Worm (Caenorhabditis elegans) whole organism, L1 larva: ENCODE data around the gene K08E5.5.

Experiments
- C04F5.9 ChIP-seq: sonication (generic microtip); optimal IDR thresholded peaks from 2 replicates; lab custom pipeline; 2016; ENCODE audit warnings: missing genetic modification characterization, missing compliant biosample characterization
- F16B12.6 ChIP-seq: fragments of 150-350 bp; optimal IDR thresholded peaks from 2 replicates; lab custom pipeline; 2014; ENCODE audit warnings: missing biosample characterization, missing genetic modification characterization
- Y116A8C.19 ChIP-seq: sonication (generic microtip); optimal IDR thresholded peaks from 2 replicates; lab custom pipeline; 2016; ENCODE audit warnings: missing compliant biosample characterization, missing genetic modification characterization, borderline replicate concordance
- alr-1 ChIP-seq: fragments of 200-800 bp; sonication (Bioruptor generic); optimal IDR thresholded peaks from 2 replicates; lab custom pipeline; 2018; ENCODE audit warnings: borderline replicate concordance, mild to moderate bottlenecking, missing genetic modification characterization, missing compliant biosample characterization
- ama-1 ChIP-seq: fragments of 150-350 bp; optimal IDR thresholded peaks from 2 replicates; lab custom pipeline; 2014
- blmp-1 ChIP-seq: fragments of 150-350 bp; optimal IDR thresholded peaks from 2 replicates; lab custom pipeline; 2014; ENCODE audit warnings: missing biosample characterization, missing genetic modification characterization
- ceh-8 ChIP-seq: fragments of 200-800 bp; sonication (Bioruptor generic); optimal IDR thresholded peaks from 2 replicates; lab custom pipeline; 2018; ENCODE audit warnings: mild to moderate bottlenecking, missing genetic modification characterization, moderate library complexity, missing compliant biosample characterization
- ceh-82 ChIP-seq, 3 experiments: fragments of 150-350 bp in 1 of 3; sonication (generic microtip) in 2 of 3; optimal IDR thresholded peaks; 2 replicates each; lab custom pipeline; 2014 to 2017; ENCODE audit warnings: missing biosample characterization in 3 of 3, missing genetic modification characterization in 3 of 3
- ceh-90 ChIP-seq: sonication (generic microtip); optimal IDR thresholded peaks from 2 replicates; lab custom pipeline; 2016; ENCODE audit warnings: missing genetic modification characterization, missing compliant biosample characterization
- dpl-1 ChIP-seq, 3 experiments: fragments of 150-350 bp in 2 of 3; sonication (generic microtip) in 1 of 3; optimal IDR thresholded peaks; 2 replicates each; lab custom pipeline; 2014 to 2017; ENCODE audit warnings: missing biosample characterization in 3 of 3, missing genetic modification characterization in 3 of 3, missing genetic modification reagents in 3 of 3
- dsc-1 ChIP-seq: sonication (generic microtip); optimal IDR thresholded peaks from 2 replicates; lab custom pipeline; 2016; ENCODE audit warnings: mild to moderate bottlenecking, missing genetic modification characterization, missing compliant biosample characterization
- efl-1 ChIP-seq, 4 experiments: fragments of 150-350 bp; optimal IDR thresholded peaks in 3 of 4; peaks in 1 of 4; 1 replicate in 1 of 4; 2 replicates in 3 of 4; lab custom pipeline; 2014; ENCODE audit warnings: missing biosample characterization in 2 of 4, missing genetic modification characterization in 2 of 4, missing genetic modification reagents in 2 of 4
- egl-13 ChIP-seq: sonication (generic microtip); optimal IDR thresholded peaks from 2 replicates; lab custom pipeline; 2016; ENCODE audit warnings: missing genotype, missing genetic modification reagents, missing genetic modification characterization, missing compliant biosample characterization
- egl-27 ChIP-seq, 2 experiments: fragments of 150-350 bp in 1 of 2; sonication (generic microtip); optimal IDR thresholded peaks; 3 replicates each; lab custom pipeline; 2017 to 2018; ENCODE audit warnings: missing biosample characterization in 2 of 2, missing genetic modification characterization in 2 of 2, missing genetic modification reagents in 2 of 2
- elt-2 ChIP-seq: sonication (generic microtip); optimal IDR thresholded peaks from 2 replicates; lab custom pipeline; 2016; ENCODE audit warnings: missing genetic modification characterization, mild to moderate bottlenecking, inconsistent platforms, missing compliant biosample characterization, missing genetic modification reagents
- ets-5 ChIP-seq: fragments of 200-800 bp; sonication (Bioruptor generic); IDR thresholded peaks from 2 replicates; pipeline ENCODE4 v1.3.6; 2022; ENCODE audit warnings: missing genetic modification characterization, missing compliant biosample characterization
- fkh-4 ChIP-seq: sonication (generic microtip); optimal IDR thresholded peaks from 2 replicates; lab custom pipeline; 2016; ENCODE audit warnings: missing compliant biosample characterization, missing genetic modification characterization, borderline replicate concordance
- fos-1 ChIP-seq: fragments of 150-350 bp; optimal IDR thresholded peaks from 2 replicates; lab custom pipeline; 2014; ENCODE audit warnings: missing biosample characterization, missing genetic modification characterization
- hlh-4 ChIP-seq: sonication (generic microtip); optimal IDR thresholded peaks from 2 replicates; lab custom pipeline; 2016; ENCODE audit warnings: mild to moderate bottlenecking, missing genetic modification characterization, missing compliant biosample characterization
- jun-1 ChIP-seq: fragments of 150-350 bp; optimal IDR thresholded peaks from 2 replicates; lab custom pipeline; 2014; ENCODE audit warnings: missing biosample characterization, missing genetic modification reagents, missing genetic modification characterization
- lin-14 ChIP-seq: fragments of 200-800 bp; sonication (Bioruptor generic); optimal IDR thresholded peaks from 2 replicates; lab custom pipeline; 2018; ENCODE audit warnings: mild to moderate bottlenecking, missing genetic modification characterization, moderate library complexity, missing compliant biosample characterization
- lin-35 ChIP-seq, 2 experiments: fragments of 150-350 bp; optimal IDR thresholded peaks; 2 replicates each; lab custom pipeline; 2014; ENCODE audit warnings: missing biosample characterization in 2 of 2, missing genetic modification characterization in 2 of 2, missing genetic modification reagents in 2 of 2
- lir-3 ChIP-seq: sonication (generic microtip); optimal IDR thresholded peaks from 2 replicates; lab custom pipeline; 2016; ENCODE audit warnings: mild to moderate bottlenecking, missing genetic modification characterization, moderate library complexity, missing compliant biosample characterization; ENCODE audit not compliant: poor library complexity
- lsy-2 ChIP-seq, 2 experiments: fragments of 150-350 bp; optimal IDR thresholded peaks; 2 replicates each; lab custom pipeline; 2014; ENCODE audit warnings: missing biosample characterization in 2 of 2, missing genetic modification characterization in 2 of 2
- mdl-1 ChIP-seq, 2 experiments: fragments of 150-350 bp; optimal IDR thresholded peaks; 2 replicates each; lab custom pipeline; 2014 to 2017; ENCODE audit warnings: missing biosample characterization in 2 of 2, missing genetic modification characterization in 2 of 2, inconsistent platforms in 1 of 2
- mep-1 ChIP-seq: fragments of 150-350 bp; optimal IDR thresholded peaks from 2 replicates; lab custom pipeline; 2014; ENCODE audit warnings: missing biosample characterization, missing genetic modification characterization
- nhr-19 ChIP-seq: fragments of 200-800 bp; sonication (Bioruptor generic); conservative IDR thresholded peaks from 2 replicates; pipeline ENCODE4 v1.3.6; 2022; ENCODE audit warnings: missing genetic modification characterization, missing compliant biosample characterization
- nhr-20 ChIP-seq: sonication (generic microtip); optimal IDR thresholded peaks from 2 replicates; lab custom pipeline; 2016; ENCODE audit warnings: mild to moderate bottlenecking, missing genetic modification characterization, missing compliant biosample characterization
- nhr-28 ChIP-seq: fragments of 150-350 bp; optimal IDR thresholded peaks from 2 replicates; lab custom pipeline; 2014; ENCODE audit warnings: missing biosample characterization, missing genetic modification characterization
- nhr-76 ChIP-seq: sonication (generic microtip); optimal IDR thresholded peaks from 2 replicates; lab custom pipeline; 2017; ENCODE audit warnings: missing biosample characterization, missing genetic modification characterization
- nhr-85 ChIP-seq: sonication (generic microtip); peaks from one replicate; lab custom pipeline; 2016; ENCODE audit warnings: missing genetic modification characterization, inconsistent platforms, missing compliant biosample characterization
- pqm-1 ChIP-seq: sonication (generic microtip); optimal IDR thresholded peaks from 3 replicates; lab custom pipeline; 2017; ENCODE audit warnings: missing biosample characterization, missing genetic modification characterization
- rnt-1 ChIP-seq: sonication (generic microtip); optimal IDR thresholded peaks from 2 replicates; lab custom pipeline; 2016; ENCODE audit warnings: mild to moderate bottlenecking, missing genetic modification characterization, moderate library complexity, missing compliant biosample characterization
- snpc-4 ChIP-seq: fragments of 150-350 bp; optimal IDR thresholded peaks from 2 replicates; lab custom pipeline; 2014; ENCODE audit warnings: missing biosample characterization, missing genetic modification characterization
- snu-23 ChIP-seq: sonication (generic microtip); optimal IDR thresholded peaks from 2 replicates; lab custom pipeline; 2016; ENCODE audit warnings: missing genetic modification characterization, missing compliant biosample characterization
- sox-4 ChIP-seq: sonication (generic microtip); optimal IDR thresholded peaks from 2 replicates; lab custom pipeline; 2016; ENCODE audit warnings: missing genetic modification characterization, missing compliant biosample characterization
- sptf-1 ChIP-seq: fragments of 150-350 bp; optimal IDR thresholded peaks from 2 replicates; lab custom pipeline; 2014; ENCODE audit warnings: missing biosample characterization, missing genetic modification characterization
- unc-130 ChIP-seq: fragments of 150-350 bp; optimal IDR thresholded peaks from 2 replicates; lab custom pipeline; 2017; ENCODE audit warnings: missing biosample characterization, missing genetic modification characterization, inconsistent platforms
- unc-86 ChIP-seq: sonication (generic microtip); optimal IDR thresholded peaks from 2 replicates; lab custom pipeline; 2016; ENCODE audit warnings: missing genetic modification characterization, missing compliant biosample characterization
- unc-98 ChIP-seq: fragments of 200-800 bp; sonication (Bioruptor generic); IDR thresholded peaks from 2 replicates; pipeline ENCODE4 v1.3.6; 2022; ENCODE audit warnings: missing genetic modification characterization, missing compliant biosample characterization
- vab-15 ChIP-seq: sonication (generic microtip); optimal IDR thresholded peaks from 2 replicates; lab custom pipeline; 2017; ENCODE audit warnings: missing genotype, mild to moderate bottlenecking, missing genetic modification characterization, missing compliant biosample characterization
- ztf-11 ChIP-seq, 2 experiments: sonication (generic microtip); optimal IDR thresholded peaks; 2 replicates each; lab custom pipeline; 2016 to 2017; ENCODE audit warnings: missing genetic modification characterization in 2 of 2, missing biosample characterization in 1 of 2, missing compliant biosample characterization in 1 of 2
- ztf-4 ChIP-seq: fragments of 150-350 bp; optimal IDR thresholded peaks from 2 replicates; lab custom pipeline; 2014; ENCODE audit warnings: missing biosample characterization, missing genetic modification characterization

The K08E5.5 gene

DNA sequence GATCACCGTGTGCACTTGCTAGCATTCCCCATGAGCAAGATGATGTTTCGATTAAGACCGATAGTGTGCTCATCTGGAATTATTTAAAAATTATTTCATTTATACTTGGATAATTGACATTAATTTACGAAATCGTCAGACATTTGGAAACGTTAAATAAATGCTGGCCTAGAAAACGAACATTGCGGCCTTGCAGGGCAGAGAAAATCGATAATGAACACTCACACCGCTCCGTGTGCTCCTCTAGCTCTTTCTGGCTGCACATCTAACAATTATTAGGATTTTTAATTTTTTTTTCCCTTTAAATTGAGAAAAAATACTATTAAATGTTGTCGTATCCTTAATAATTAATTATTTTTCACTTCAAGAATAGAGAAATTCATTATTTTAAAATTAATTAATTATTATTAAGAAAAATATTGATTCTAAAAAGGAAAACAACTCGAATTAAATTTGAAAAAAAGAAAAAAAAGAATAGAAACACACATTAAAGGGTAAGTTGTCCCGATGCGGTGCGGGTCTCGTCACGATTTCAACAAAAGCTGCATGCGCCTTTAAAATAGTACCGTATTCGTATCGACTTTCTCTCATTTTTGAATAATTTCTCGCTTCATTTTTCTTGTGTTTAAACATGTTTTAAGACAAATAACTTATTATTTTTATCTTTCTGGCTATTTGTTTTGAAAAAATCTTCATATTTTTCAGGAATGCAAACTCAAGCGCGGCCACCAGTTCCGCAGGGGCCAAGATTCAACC, 40.0 kb downstream of the K08E5.5 start, which contains the start of the genes gtf-2H3 and ham-3:
TSS of gene gtf-2H3 (minus strand) at position 73 of the 756 bp plus-strand sequence.
TSS of gene ham-3 (plus strand) at position 706 of the 756 bp plus-strand sequence.
- no peak for TF ChIP-seq vab-15 (tag; lab: Kevin White, UChicago)
- TF ChIP-seq lin-14 (GFP tag; lab: Kevin White, UChicago) = peak; percentile 59
- TF ChIP-seq mep-1 (tag; lab: Kevin White, UChicago) = peak; percentile 2
- TF ChIP-seq F16B12.6 = peak; percentile 15
- TF ChIP-seq lir-3 = peak; percentile 32
- peak; percentile 13 to 28 for TF ChIP-seq efl-1 (optimal IDR thresholded peaks at IDR 0.05; lab: Kevin White, UChicago)
- TF ChIP-seq efl-1 (GFP tag; optimal IDR thresholded peaks at IDR 0.05 in 1 of 2; lab: Kevin White, UChicago) = peak; percentile 3 to 35
- TF ChIP-seq rnt-1 (tag; lab: Kevin White, UChicago) = peak; percentile 19
- peak; percentile 6 for TF ChIP-seq dsc-1 (tag; lab: Kevin White, UChicago)
- TF ChIP-seq sptf-1 (tag; lab: Kevin White, UChicago) = no peak
- peak in 1 of 2 experiments; percentile 6 for TF ChIP-seq ztf-11 (tag; optimal IDR thresholded peaks at IDR 0.05; lab: Kevin White, UChicago)
- TF ChIP-seq lin-35 (GFP tag; optimal IDR thresholded peaks at IDR 0.05; lab: Kevin White, UChicago) = no peak
- no peak for TF ChIP-seq nhr-76 (tag; lab: Kevin White, UChicago)
- TF ChIP-seq nhr-28 = no peak
- TF ChIP-seq lsy-2 (tag; optimal IDR thresholded peaks at IDR 0.05; lab: Kevin White, UChicago) = peak in 1 of 2 experiments; percentile 28
- peak in 1 of 3 experiments; percentile 15 for TF ChIP-seq ceh-82 (tag; optimal IDR thresholded peaks at IDR 0.05; lab: Kevin White, UChicago)
- no peak for TF ChIP-seq fkh-4

ce11 chrIII:10118818-10119217, 41.5 kb downstream of the K08E5.5 start, which contains the start of gene ZK1128.3:
ZK1128.3 (minus strand) TSS chrIII:10118918.
- TF ChIP-seq blmp-1 (no peak), ceh-8 (no peak), lin-35 (GFP tag; optimal IDR thresholded peaks at IDR 0.05; lab: Kevin White, UChicago) (no peak), efl-1 (optimal IDR thresholded peaks at IDR 0.05; lab: Kevin White, UChicago) (no peak), efl-1 (GFP tag; optimal IDR thresholded peaks at IDR 0.05 in 1 of 2; lab: Kevin White, UChicago) (no peak), unc-98 (no peak)

DNA sequence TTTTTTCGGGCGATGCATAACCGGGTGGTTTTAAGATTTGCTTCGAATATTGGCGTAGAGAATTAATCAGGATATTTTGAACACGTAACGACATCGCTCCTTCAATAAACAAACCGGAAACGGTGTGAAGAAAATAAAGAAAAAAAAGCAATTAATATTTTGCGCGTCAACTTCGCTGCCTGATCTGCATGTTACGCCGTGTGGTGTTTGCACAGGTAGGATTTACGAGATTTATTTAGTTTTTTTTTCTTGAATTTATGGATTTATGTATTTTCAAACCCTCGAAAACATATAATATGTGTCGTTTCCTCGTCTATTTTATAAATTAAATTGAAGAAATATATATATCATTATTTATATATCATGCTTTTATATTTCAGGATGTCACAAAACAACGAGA, 45.6 kb downstream of the K08E5.5 start, which contains the start of the genes ZK1128.1 and mett-10:
TSS of gene ZK1128.1 (minus strand) at position 99 of the 400 bp plus-strand sequence.
TSS of gene mett-10 (plus strand) at position 375 of the 400 bp plus-strand sequence.
- no peak for TF ChIP-seq fos-1 (tag; lab: Kevin White, UChicago)
- TF ChIP-seq snu-23 (GFP tag; lab: Kevin White, UChicago) = peak; percentile 46
- no peak for TF ChIP-seq jun-1
- no peak for TF ChIP-seq nhr-19 (GFP tag; lab: Robert Waterston, UW)
- TF ChIP-seq C04F5.9 (tag; lab: Kevin White, UChicago) = no peak
- TF ChIP-seq nhr-85 (tag; lab: Kevin White, UChicago) = peak; percentile 25
- TF ChIP-seq ceh-82 (tag; optimal IDR thresholded peaks at IDR 0.05; lab: Kevin White, UChicago) = peak in 1 of 3 experiments; percentile 17
- peak; percentile 9 for TF ChIP-seq unc-86 (tag; lab: Kevin White, UChicago)
- TF ChIP-seq fkh-4 = no peak
- TF ChIP-seq mep-1 (tag; lab: Kevin White, UChicago) = peak; percentile 23
- TF ChIP-seq elt-2 (tag; lab: Kevin White, UChicago) = no peak
- no peak for TF ChIP-seq snpc-4
- no peak for TF ChIP-seq egl-27 (tag; optimal IDR thresholded peaks at IDR 0.05; lab: Kevin White, UChicago)
- peak; percentile 36 to 50 for TF ChIP-seq lin-35 (GFP tag; optimal IDR thresholded peaks at IDR 0.05; lab: Kevin White, UChicago)
- TF ChIP-seq efl-1 (optimal IDR thresholded peaks at IDR 0.05; lab: Kevin White, UChicago) = peak; percentile 39 to 48
- peak; percentile 62 to 94 for TF ChIP-seq efl-1 (GFP tag; optimal IDR thresholded peaks at IDR 0.05 in 1 of 2; lab: Kevin White, UChicago)
- peak; percentile 63 for TF ChIP-seq unc-130 (tag; lab: Kevin White, UChicago)
- TF ChIP-seq nhr-28 = no peak
- TF ChIP-seq hlh-4 (tag; lab: Kevin White, UChicago) = no peak
- TF ChIP-seq lir-3 = no peak
- TF ChIP-seq lsy-2 (tag; optimal IDR thresholded peaks at IDR 0.05; lab: Kevin White, UChicago) = peak; percentile 46 to 67
- TF ChIP-seq Y116A8C.19 (tag; lab: Kevin White, UChicago) = no peak
- TF ChIP-seq egl-13 (tag; lab: Kevin White, UChicago) = no peak
- TF ChIP-seq rnt-1 (tag; lab: Kevin White, UChicago) = peak; percentile 17
- no peak for TF ChIP-seq lin-14 (GFP tag; lab: Kevin White, UChicago)
- TF ChIP-seq ztf-4 (tag; lab: Kevin White, UChicago) = no peak
- no peak for TF ChIP-seq sptf-1 (tag; lab: Kevin White, UChicago)
- TF ChIP-seq vab-15 (tag; lab: Kevin White, UChicago) = peak; percentile 19
- TF ChIP-seq sox-4 (tag; lab: Kevin White, UChicago) = no peak
- TF ChIP-seq dpl-1 (GFP tag; optimal IDR thresholded peaks at IDR 0.05; lab: Kevin White, UChicago) = peak; percentile 23 to 62 (median 41)
- no peak for TF ChIP-seq pqm-1
- TF ChIP-seq F16B12.6 = peak; percentile 86
- TF ChIP-seq ceh-90 = no peak
- no peak for TF ChIP-seq ets-5 (GFP tag; lab: Robert Waterston, UW)
- TF ChIP-seq ama-1 = no peak
- no peak for TF ChIP-seq ceh-8
- TF ChIP-seq blmp-1 = no peak
- no peak for TF ChIP-seq nhr-20 (tag; lab: Kevin White, UChicago)
- TF ChIP-seq alr-1 (tag; lab: Kevin White, UChicago) = no peak
- TF ChIP-seq mdl-1 (tag; optimal IDR thresholded peaks at IDR 0.05; lab: Kevin White, UChicago) = no peak
